Fruit fly (Drosophila melanogaster): ENCODE measurements around the gene CG9701.

CG9701 gene

dm6 chr3L:16769866-16770265 is 36.5 kb downstream of the CG9701 start (continued):
- no peak for TF ChIP-seq ATbp (GFP tag; optimal IDR thresholded peaks at IDR 0.05)
- TF ChIP-seq bcd (GFP tag; optimal IDR thresholded peaks at IDR 0.05) = no peak
- TF ChIP-seq CG4404 (GFP tag; IDR thresholded peaks at IDR 0.05) = no peak
- TF ChIP-seq CG15696 (tag; optimal IDR thresholded peaks at IDR 0.05) = no peak
- peak; percentile 32 for TF ChIP-seq Side (GFP tag; optimal IDR thresholded peaks at IDR 0.05)
- peak; percentile 52 for TF ChIP-seq CG6813 (GFP tag; optimal IDR thresholded peaks at IDR 0.05)
- peak; percentile 49 for TF ChIP-seq kah (GFP tag; optimal IDR thresholded peaks at IDR 0.05)
- TF ChIP-seq CG34422 (GFP tag; IDR thresholded peaks at IDR 0.05) = peak; percentile 47; the same call in 2 of the 3 replicates
- peak; percentile 6 for TF ChIP-seq ind (GFP tag; optimal IDR thresholded peaks at IDR 0.05)
- TF ChIP-seq onecut (GFP tag; IDR thresholded peaks at IDR 0.05) = peak; percentile 73
- TF ChIP-seq D (optimal IDR thresholded peaks at IDR 0.05) = no peak
- TF ChIP-seq D (GFP tag; optimal IDR thresholded peaks at IDR 0.05) = peak; percentile 19
- peak; percentile 87 for TF ChIP-seq Med (GFP tag)
- peak; percentile 34; the same call in 1 of the 2 replicates for TF ChIP-seq Awh (GFP tag; IDR thresholded peaks at IDR 0.05)
- TF ChIP-seq CG33557 (GFP tag; optimal IDR thresholded peaks at IDR 0.05) = peak; percentile 29
- TF ChIP-seq insv (GFP tag; optimal IDR thresholded peaks at IDR 0.05) = peak in 1 of 2 experiments; percentile 70
- TF ChIP-seq H15 (GFP tag; IDR thresholded peaks at IDR 0.05) = no peak
- no peak for TF ChIP-seq gem (tag; optimal IDR thresholded peaks at IDR 0.05)
- peak; percentile 25 for TF ChIP-seq CG17568 (GFP tag; optimal IDR thresholded peaks at IDR 0.05)
- peak; percentile 21; the same call in 1 of the 2 replicates for TF ChIP-seq Ptx1 (GFP tag; IDR thresholded peaks at IDR 0.05)
- TF ChIP-seq nom (GFP tag; optimal IDR thresholded peaks at IDR 0.05) = peak; percentile 74
- TF ChIP-seq CG9876 (GFP tag; optimal IDR thresholded peaks at IDR 0.05) = no peak
- peak; percentile 13 for TF ChIP-seq caup (GFP tag; optimal IDR thresholded peaks at IDR 0.05; ENCODE audit: severe bottlenecking)
- no peak for TF ChIP-seq HmgZ (tag; optimal IDR thresholded peaks at IDR 0.05)
- no peak for TF ChIP-seq her (GFP tag; optimal IDR thresholded peaks at IDR 0.05)
- TF ChIP-seq Doc2 (GFP tag; IDR thresholded peaks at IDR 0.05) = no peak
- TF ChIP-seq Ada2b (GFP tag; IDR thresholded peaks at IDR 0.05) = peak; percentile 7; the same call in 1 of the 2 replicates
- peak; percentile 9 for TF ChIP-seq CG8281 (tag; optimal IDR thresholded peaks at IDR 0.05)
- TF ChIP-seq CG2875 (GFP tag; optimal IDR thresholded peaks at IDR 0.05) = peak; percentile 3
- peak; percentile 85 for TF ChIP-seq crol (GFP tag; IDR thresholded peaks at IDR 0.05)
- 0 out of 2 replicates have a peak, but pooled peaks have one; percentile 17 for TF ChIP-seq sob (GFP tag; IDR thresholded peaks at IDR 0.05)
- TF ChIP-seq CG12104 (GFP tag; optimal IDR thresholded peaks at IDR 0.05) = no peak
- TF ChIP-seq CG16779 (GFP tag; IDR thresholded peaks at IDR 0.05) = no peak
- peak; percentile 5 for TF ChIP-seq org-1 (GFP tag; optimal IDR thresholded peaks at IDR 0.05)
- peak; percentile 3 for TF ChIP-seq jumu (GFP tag; optimal IDR thresholded peaks at IDR 0.05)
- TF ChIP-seq CG3281 (GFP tag; optimal IDR thresholded peaks at IDR 0.05) = peak; percentile 13
- no peak for TF ChIP-seq Scr (GFP tag; IDR thresholded peaks at IDR 0.05; ENCODE audit: partially characterized antibody)
- peak; percentile 32 for TF ChIP-seq CG17385 (GFP tag; optimal IDR thresholded peaks at IDR 0.05)
- TF ChIP-seq Blimp-1 (GFP tag; optimal IDR thresholded peaks at IDR 0.05) = no peak
- no peak for TF ChIP-seq esg (GFP tag; conservative IDR thresholded peaks at IDR 0.05)
- TF ChIP-seq salm (tag; optimal IDR thresholded peaks at IDR 0.05) = no peak
- no peak for TF ChIP-seq tup (GFP tag; optimal IDR thresholded peaks at IDR 0.05)
- peak; percentile 68 for TF ChIP-seq CG4707 (GFP tag; optimal IDR thresholded peaks at IDR 0.05)
- peak; percentile 24 for TF ChIP-seq stwl (tag; optimal IDR thresholded peaks at IDR 0.05)
- TF ChIP-seq CTCF (GFP tag; optimal IDR thresholded peaks at IDR 0.05) = peak; percentile 92
- TF ChIP-seq CG13287 (GFP tag; IDR thresholded peaks at IDR 0.05; ENCODE audit: partially characterized antibody) = no peak
- peak; percentile 2 for TF ChIP-seq CG15479 (GFP tag; optimal IDR thresholded peaks at IDR 0.05)
- TF ChIP-seq CG18619 (GFP tag; optimal IDR thresholded peaks at IDR 0.05) = no peak
- TF ChIP-seq CG10462 (GFP tag; optimal IDR thresholded peaks at IDR 0.05) = peak; percentile 21
- no peak for TF ChIP-seq Hr51 (GFP tag; optimal IDR thresholded peaks at IDR 0.05)
